Worm (Caenorhabditis elegans) whole organism, L2 larva: ENCODE measurements around the gene C14E2.11.

ENCODE experiments used
- F13H6.1 ChIP-seq: sonication (generic microtip); optimal IDR thresholded peaks from 2 replicates; lab custom pipeline; 2016; ENCODE audit warnings: missing genetic modification characterization, missing compliant biosample characterization
- R02D3.7 ChIP-seq: fragments of 150-350 bp; optimal IDR thresholded peaks from 2 replicates; lab custom pipeline; 2014; ENCODE audit warnings: missing biosample characterization, missing genetic modification characterization
- ZK546.5 ChIP-seq: sonication (generic microtip); optimal IDR thresholded peaks from 2 replicates; lab custom pipeline; 2017; ENCODE audit warnings: missing biosample characterization, missing genetic modification characterization
- aly-2 ChIP-seq: fragments of 150-350 bp; optimal IDR thresholded peaks from 2 replicates; lab custom pipeline; 2014; ENCODE audit warnings: missing biosample characterization, missing genetic modification characterization
- ama-1 ChIP-seq: fragments of 150-350 bp; optimal IDR thresholded peaks from 2 replicates; lab custom pipeline; 2018; ENCODE audit warnings: inconsistent platforms
- ceh-82 ChIP-seq: fragments of 150-350 bp; optimal IDR thresholded peaks from 2 replicates; lab custom pipeline; 2014; ENCODE audit warnings: missing biosample characterization, missing genetic modification characterization
- egl-27 ChIP-seq: sonication (generic microtip); optimal IDR thresholded peaks from 3 replicates; lab custom pipeline; 2017; ENCODE audit warnings: missing biosample characterization, missing genetic modification reagents, missing genetic modification characterization
- fos-1 ChIP-seq: fragments of 150-350 bp; optimal IDR thresholded peaks from 2 replicates; lab custom pipeline; 2014; ENCODE audit warnings: missing biosample characterization, missing genetic modification characterization
- lin-39 ChIP-seq: fragments of 150-350 bp; optimal IDR thresholded peaks from 2 replicates; lab custom pipeline; 2014; ENCODE audit warnings: missing biosample characterization, missing genetic modification reagents, missing genetic modification characterization
- lsy-2 ChIP-seq, 2 experiments: fragments of 150-350 bp in 1 of 2; sonication (generic microtip) in 1 of 2; optimal IDR thresholded peaks; 2 replicates each; lab custom pipeline; 2014 to 2017; ENCODE audit warnings: missing biosample characterization in 2 of 2, missing genetic modification characterization in 2 of 2
- nhr-237 ChIP-seq: fragments of 150-350 bp; optimal IDR thresholded peaks from 2 replicates; lab custom pipeline; 2014; ENCODE audit warnings: missing biosample characterization, missing genetic modification characterization
- snpc-4 ChIP-seq: fragments of 150-350 bp; optimal IDR thresholded peaks from 2 replicates; lab custom pipeline; 2014; ENCODE audit warnings: missing biosample characterization, missing genetic modification characterization
- unc-39 ChIP-seq: fragments of 150-350 bp; optimal IDR thresholded peaks from 2 replicates; lab custom pipeline; 2014; ENCODE audit warnings: missing biosample characterization, missing genetic modification characterization

DNA sequence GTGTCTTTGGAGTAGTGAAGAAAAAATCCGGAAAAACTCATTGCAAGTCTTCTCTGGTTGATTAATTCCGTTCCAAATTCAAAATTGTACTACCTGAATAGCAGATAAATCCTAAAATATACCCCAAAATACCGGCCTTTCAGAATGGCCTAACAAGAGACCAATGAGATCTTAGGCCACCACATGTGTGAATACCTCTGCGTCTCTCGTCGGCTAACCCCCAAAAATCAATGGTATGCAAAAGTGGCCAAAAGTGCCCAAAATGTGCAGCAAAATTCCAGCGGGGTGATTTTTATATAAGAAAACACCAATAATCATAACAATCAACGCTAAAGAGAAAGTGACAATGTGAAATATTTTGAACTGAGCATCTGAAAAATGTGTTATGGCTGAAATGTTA, 52.3 kb downstream of the C14E2.11 start, which contains the start of gene T26C11.9:
- TF ChIP-seq lin-39 (no peak), aly-2 (tag; lab: Kevin White, UChicago) (no peak), ama-1 (lab: Kevin White, UChicago) (no peak), fos-1 (no peak), egl-27 (tag; lab: Kevin White, UChicago) (no peak), R02D3.7 (tag; lab: Kevin White, UChicago) (no peak), nhr-237 (tag; lab: Kevin White, UChicago) (no peak), snpc-4 (tag; lab: Kevin White, UChicago) (no peak), ZK546.5 (no peak), F13H6.1 (tag; lab: Kevin White, UChicago) (no peak), ceh-82 (no peak), unc-39 (no peak), lsy-2 (tag; optimal IDR thresholded peaks at IDR 0.05; lab: Kevin White, UChicago) (peak in 1 of 2 experiments; percentile 46)
